Worm (Caenorhabditis elegans): Measurements from ENCODE around the gene F18E9.1.

The F18E9.1 gene

DNA sequence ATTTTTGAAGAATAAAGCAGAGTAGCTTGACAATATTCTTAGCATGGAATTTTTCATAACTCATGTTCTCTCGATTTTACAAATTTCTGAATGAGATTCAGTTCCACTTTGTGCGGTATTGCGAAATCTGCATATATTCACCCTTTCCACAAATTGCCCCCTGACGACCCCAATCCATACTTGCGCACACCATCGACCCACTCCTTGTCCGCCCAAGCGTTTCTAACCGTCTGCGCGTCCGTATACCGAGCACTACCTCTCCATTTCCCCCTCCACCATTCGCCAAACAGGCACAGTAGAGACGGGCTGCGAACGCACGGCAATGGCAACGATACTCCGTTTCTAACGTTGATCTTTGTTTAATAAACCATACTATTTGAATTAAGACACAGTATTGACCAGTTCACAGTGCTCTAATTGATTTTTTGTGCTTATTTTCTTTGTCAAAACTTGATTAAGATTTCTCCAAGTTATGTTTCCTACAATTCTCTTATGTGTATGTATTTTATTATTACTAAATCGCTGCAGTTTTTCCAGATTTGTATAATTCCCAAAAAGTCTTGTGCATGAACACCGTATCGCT, 44.6 kb upstream of the F18E9.1 start, which contains the start of gene utx-1:
Gene utx-1 (plus strand): TSS at position 533 of the 583 bp plus-strand sequence.
- no peak for TF ChIP-seq snpc-4 (tag; optimal IDR thresholded peaks at IDR 0.05)
- no peak for TF ChIP-seq bed-3 (GFP tag; optimal IDR thresholded peaks at IDR 0.05)
- peak; percentile 56 for TF ChIP-seq nhr-2 (tag; optimal IDR thresholded peaks at IDR 0.05)
- TF ChIP-seq elt-3 (tag; optimal IDR thresholded peaks at IDR 0.05): no peak
- peak; percentile 17 for TF ChIP-seq M03D4.4 (tag; optimal IDR thresholded peaks at IDR 0.05)
- TF ChIP-seq nhr-76 (tag; optimal IDR thresholded peaks at IDR 0.05): no peak
- TF ChIP-seq flh-1 (GFP tag; optimal IDR thresholded peaks at IDR 0.05): no peak
- no peak for TF ChIP-seq zip-8 (tag; optimal IDR thresholded peaks at IDR 0.05)
- TF ChIP-seq blmp-1 (tag; optimal IDR thresholded peaks at IDR 0.05): no peak
- TF ChIP-seq elt-1 (tag; optimal IDR thresholded peaks at IDR 0.05; ENCODE audit: borderline replicate concordance, insufficient read depth): no peak
- peak; percentile 44 for TF ChIP-seq mls-2 (tag; optimal IDR thresholded peaks at IDR 0.05)
- peak; percentile 27 for TF ChIP-seq ces-1 (GFP tag; optimal IDR thresholded peaks at IDR 0.05)
- no peak for TF ChIP-seq cnd-1 (tag; optimal IDR thresholded peaks at IDR 0.05)
- peak; percentile 18 for TF ChIP-seq lin-32 (GFP tag; optimal IDR thresholded peaks at IDR 0.05)
- TF ChIP-seq mep-1 (tag; optimal IDR thresholded peaks at IDR 0.05): peak; percentile 43
- TF ChIP-seq pha-4 (tag; optimal IDR thresholded peaks at IDR 0.05): peak; percentile 36
- TF ChIP-seq nhr-28 (tag; optimal IDR thresholded peaks at IDR 0.05): no peak
- peak; percentile 36 for TF ChIP-seq lin-13 (tag; optimal IDR thresholded peaks at IDR 0.05)
- no peak for TF ChIP-seq tbx-8 (GFP tag; optimal IDR thresholded peaks at IDR 0.05)
- no peak for TF ChIP-seq ztf-11 (tag; optimal IDR thresholded peaks at IDR 0.05)
- TF ChIP-seq ceh-83 (GFP tag; optimal IDR thresholded peaks at IDR 0.05): no peak
- peak; percentile 24 for TF ChIP-seq sptf-1 (tag; optimal IDR thresholded peaks at IDR 0.05)
- TF ChIP-seq hlh-1 (tag; optimal IDR thresholded peaks at IDR 0.05): no peak
- no peak for TF ChIP-seq unc-62 (GFP tag; optimal IDR thresholded peaks at IDR 0.05)
- no peak for TF ChIP-seq nhr-12 (tag; optimal IDR thresholded peaks at IDR 0.05)
- TF ChIP-seq ceh-43 (GFP tag; optimal IDR thresholded peaks at IDR 0.05): no peak
- TF ChIP-seq ceh-39 (tag; optimal IDR thresholded peaks at IDR 0.05): peak; percentile 54
- TF ChIP-seq mab-5 (tag; optimal IDR thresholded peaks at IDR 0.05): no peak
- TF ChIP-seq drap-1 (GFP tag; optimal IDR thresholded peaks at IDR 0.05): no peak
- no peak for TF ChIP-seq ham-2 (GFP tag; optimal IDR thresholded peaks at IDR 0.05)
- TF ChIP-seq unc-120 (tag; optimal IDR thresholded peaks at IDR 0.05; ENCODE audit: poor library complexity, severe bottlenecking): peak; percentile 77
- TF ChIP-seq sem-2 (GFP tag; optimal IDR thresholded peaks at IDR 0.05): no peak
- TF ChIP-seq unc-39 (tag; optimal IDR thresholded peaks at IDR 0.05): no peak
- no peak for TF ChIP-seq nhr-237 (tag; optimal IDR thresholded peaks at IDR 0.05)
- TF ChIP-seq lsy-2 (tag; optimal IDR thresholded peaks at IDR 0.05): no peak

ce11 chrX:8562586-8562985, 38.7 kb upstream of the F18E9.1 start:
- TF ChIP-seq snpc-4 (tag; optimal IDR thresholded peaks at IDR 0.05) (no peak), nhr-28 (tag; optimal IDR thresholded peaks at IDR 0.05) (no peak), unc-39 (tag; optimal IDR thresholded peaks at IDR 0.05) (no peak), nhr-12 (tag; optimal IDR thresholded peaks at IDR 0.05) (no peak), elt-3 (tag; optimal IDR thresholded peaks at IDR 0.05) (no peak), sptf-1 (tag; optimal IDR thresholded peaks at IDR 0.05) (no peak)

DNA sequence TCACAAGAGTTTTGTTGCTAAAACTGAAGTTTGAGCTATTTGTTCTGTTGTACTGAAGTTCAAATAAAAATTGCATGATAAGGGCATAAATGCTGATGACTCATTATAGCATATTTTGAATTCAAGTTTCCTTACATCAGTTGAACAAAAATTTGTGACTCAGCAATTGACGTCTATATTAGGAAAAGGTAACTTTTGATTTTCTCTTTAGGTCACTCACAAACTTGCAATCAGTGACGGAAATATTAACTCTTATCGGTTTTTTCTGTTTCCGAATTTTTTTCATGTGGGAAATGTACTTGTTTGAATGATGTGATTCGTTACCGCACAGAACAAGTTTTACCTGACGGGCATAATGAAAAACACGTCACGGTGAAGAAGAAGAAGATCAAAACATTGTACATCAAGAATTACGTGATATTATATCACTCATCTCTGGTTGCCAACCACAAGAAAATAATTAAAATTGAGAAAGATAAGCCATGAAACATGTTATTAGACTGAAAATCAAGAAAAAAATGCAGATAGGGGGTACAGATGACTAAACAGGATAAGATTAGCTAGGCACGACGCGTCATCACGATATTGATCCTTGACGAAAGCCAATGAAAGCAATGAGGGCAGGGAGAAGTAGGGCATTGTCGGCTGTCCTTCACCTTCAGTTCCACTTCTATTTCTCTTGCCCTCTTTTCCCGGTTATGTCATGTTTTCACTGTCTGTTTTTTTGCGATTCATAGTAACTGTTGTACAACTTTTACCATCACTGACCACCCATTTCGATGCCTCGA, 37.5 kb upstream of the F18E9.1 start:
- no peak for TF ChIP-seq zip-8 (tag; optimal IDR thresholded peaks at IDR 0.05)
- no peak for TF ChIP-seq hlh-1 (tag; optimal IDR thresholded peaks at IDR 0.05)
- TF ChIP-seq mab-5 (tag; optimal IDR thresholded peaks at IDR 0.05): no peak
- no peak for TF ChIP-seq nhr-28 (tag; optimal IDR thresholded peaks at IDR 0.05)
- TF ChIP-seq ceh-39 (tag; optimal IDR thresholded peaks at IDR 0.05): no peak
- TF ChIP-seq ham-2 (GFP tag; optimal IDR thresholded peaks at IDR 0.05): peak; percentile 43
- no peak for TF ChIP-seq ztf-11 (tag; optimal IDR thresholded peaks at IDR 0.05)
- no peak for TF ChIP-seq ceh-83 (GFP tag; optimal IDR thresholded peaks at IDR 0.05)
